Fruit fly (Drosophila melanogaster): ENCODE measurements around the gene crp.

DNA sequence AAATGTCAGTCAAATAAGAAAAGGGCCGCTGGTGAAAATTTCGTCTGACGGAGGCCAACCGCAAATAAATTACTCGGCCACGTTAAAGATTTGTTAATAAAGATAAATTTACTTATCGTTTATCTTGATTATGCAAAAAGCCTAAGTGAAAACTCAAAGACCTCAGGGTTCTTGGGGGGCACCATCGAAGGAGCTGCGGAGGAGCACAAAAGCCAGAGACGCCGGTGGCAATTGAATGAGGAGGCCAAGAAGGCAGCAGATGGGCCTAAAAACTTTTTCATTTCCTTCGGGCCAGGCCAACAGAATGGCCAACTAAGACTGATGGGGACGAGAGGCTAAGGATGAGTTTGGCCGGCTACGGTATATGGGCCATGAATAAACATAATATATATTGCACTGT, 71.2 kb downstream of the crp start:
- no peak for TF ChIP-seq usp (GFP tag; optimal IDR thresholded peaks at IDR 0.05)
- no peak for TF ChIP-seq foxo (GFP tag; optimal IDR thresholded peaks at IDR 0.05)
- no peak for TF ChIP-seq lola (GFP tag; optimal IDR thresholded peaks at IDR 0.05)
- no peak for TF ChIP-seq Rel (GFP tag; optimal IDR thresholded peaks at IDR 0.05)
- no peak for TF ChIP-seq Rel (tag; optimal IDR thresholded peaks at IDR 0.05)
- TF ChIP-seq rgr (GFP tag; optimal IDR thresholded peaks at IDR 0.05): no peak
- no peak for TF ChIP-seq psq (GFP tag; optimal IDR thresholded peaks at IDR 0.05)
- TF ChIP-seq tai (GFP tag; optimal IDR thresholded peaks at IDR 0.05): no peak
- TF ChIP-seq h (GFP tag; optimal IDR thresholded peaks at IDR 0.05): no peak
- TF ChIP-seq sv (GFP tag; optimal IDR thresholded peaks at IDR 0.05): no peak

Data from whole organism, wandering third instar larva.